Fruit fly (Drosophila melanogaster) whole organism, embryonic: ENCODE results near the gene CG15553.

Experiments used
- CG15696 ChIP-seq: fragments of 200-800 bp; sonication (Bioruptor generic); optimal IDR thresholded peaks from 2 replicates; lab custom pipeline; 2019; ENCODE audit warnings: missing biosample characterization, mild to moderate bottlenecking, missing genetic modification characterization, moderate library complexity
- Hand ChIP-seq: fragments of 200-800 bp; sonication (Bioruptor generic); optimal IDR thresholded peaks from 2 replicates; lab custom pipeline; 2017; ENCODE audit warnings: mild to moderate bottlenecking, missing biosample characterization, missing genetic modification reagents, missing genetic modification characterization
- Sin3A ChIP-seq: fragments of >200 bp; optimal IDR thresholded peaks from 2 replicates; lab custom pipeline; 2018
- gro ChIP-seq: fragments of 200-800 bp; sonication (Bioruptor generic); optimal IDR thresholded peaks from 2 replicates; lab custom pipeline; 2016; ENCODE audit warnings: missing biosample characterization, missing genetic modification characterization
- phol ChIP-seq: fragments of 200-800 bp; sonication (Bioruptor generic); optimal IDR thresholded peaks from 3 replicates; lab custom pipeline; 2018; ENCODE audit warnings: missing biosample characterization, mild to moderate bottlenecking, missing genetic modification characterization, moderate library complexity
- so ChIP-seq: fragments of 200-800 bp; sonication (Bioruptor generic); IDR thresholded peaks from 3 replicates; pipeline ENCODE4 v1.3.6; 2022; ENCODE audit warnings: missing biosample characterization, missing genetic modification characterization

DNA sequence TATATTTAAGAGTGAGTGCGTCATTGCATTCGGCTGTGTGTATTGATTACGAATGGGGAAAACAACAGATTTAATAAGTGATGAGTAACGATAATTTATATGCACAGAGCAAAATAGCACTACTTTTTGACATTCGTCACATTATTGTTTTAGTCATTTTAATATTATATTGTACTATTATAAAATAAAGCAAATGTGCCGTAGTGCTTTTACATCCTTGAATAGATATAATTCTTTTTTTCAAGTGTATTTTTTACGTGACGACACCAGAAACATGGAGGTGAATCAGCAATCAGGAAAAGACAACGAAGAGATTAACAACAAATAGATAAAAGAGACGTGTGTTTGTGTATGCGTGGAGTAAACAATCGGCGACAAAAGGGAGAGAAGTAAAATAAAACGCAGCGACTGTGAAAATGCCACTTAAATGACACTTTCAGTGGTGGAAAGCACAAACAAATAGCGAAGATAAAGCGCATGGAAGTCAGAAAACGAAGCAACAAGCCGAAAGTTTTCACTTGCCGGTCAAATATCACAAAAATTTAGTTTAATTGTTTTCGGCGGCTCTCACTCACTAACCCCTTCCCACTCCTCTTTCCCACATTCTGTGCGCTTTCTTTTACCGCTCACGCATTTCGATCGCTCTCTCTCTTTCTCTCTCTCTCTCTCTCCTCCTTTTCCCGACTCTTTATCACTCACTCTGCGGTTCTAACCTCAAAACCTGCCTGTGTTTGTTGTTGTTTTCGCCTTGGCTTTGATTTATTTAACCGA, 41.7 kb downstream of the CG15553 start:
- TF ChIP-seq phol (tag; lab: Kevin White, UChicago), result peak; percentile 89
- peak; percentile 74; the same call in 1 of the 3 replicates for TF ChIP-seq so (GFP tag; lab: Robert Waterston, UW)
- TF ChIP-seq CG15696 (tag; lab: Kevin White, UChicago), result peak; percentile 71
- TF ChIP-seq Sin3A, result no peak
- TF ChIP-seq gro (GFP tag; lab: Kevin White, UChicago), result no peak
- peak; percentile 59 for TF ChIP-seq Hand
